Fruit fly (Drosophila melanogaster): ENCODE measurements around the gene CG2260.
A peak's percentile ranks its signal among the peaks of the same experiment; 100 is the strongest.

CG2260 gene

dm6 chrX:8135420-8135874 lies 14.5 kb upstream of the CG2260 start, which contains the start of the genes cyr and CG2120:
cyr (minus strand) TSS chrX:8135713.
CG2120 (plus strand) TSS chrX:8135824.
- no peak for TF ChIP-seq pad (GFP tag; optimal IDR thresholded peaks at IDR 0.05)
- TF ChIP-seq cnc (optimal IDR thresholded peaks at IDR 0.05): no peak
- TF ChIP-seq Hr96 (GFP tag; optimal IDR thresholded peaks at IDR 0.05): no peak
- no peak for TF ChIP-seq cic (GFP tag; optimal IDR thresholded peaks at IDR 0.05)
- no peak for TF ChIP-seq tj (GFP tag; optimal IDR thresholded peaks at IDR 0.05)
- no peak for TF ChIP-seq CG14711 (tag; optimal IDR thresholded peaks at IDR 0.05)
- no peak for TF ChIP-seq CG12768 (GFP tag; optimal IDR thresholded peaks at IDR 0.05)
- TF ChIP-seq CG7101 (tag; optimal IDR thresholded peaks at IDR 0.05): no peak
- TF ChIP-seq Clk (GFP tag; optimal IDR thresholded peaks at IDR 0.05): no peak
- TF ChIP-seq CG33017 (tag; optimal IDR thresholded peaks at IDR 0.05): no peak
- TF ChIP-seq CG7045 (GFP tag; optimal IDR thresholded peaks at IDR 0.05): no peak
- TF ChIP-seq Crg-1 (GFP tag; optimal IDR thresholded peaks at IDR 0.05): no peak
- no peak for TF ChIP-seq kay (GFP tag; ENCODE audit: borderline replicate concordance)
- TF ChIP-seq Mnt (GFP tag; optimal IDR thresholded peaks at IDR 0.05): no peak
- no peak for TF ChIP-seq toe (GFP tag; optimal IDR thresholded peaks at IDR 0.05)
- TF ChIP-seq CG5204 (GFP tag; optimal IDR thresholded peaks at IDR 0.05): no peak
- TF ChIP-seq CG1620 (GFP tag; optimal IDR thresholded peaks at IDR 0.05): no peak
- no peak for TF ChIP-seq bab1 (GFP tag; optimal IDR thresholded peaks at IDR 0.05)
- no peak for TF ChIP-seq ovo (GFP tag; optimal IDR thresholded peaks at IDR 0.05)
- TF ChIP-seq CG11617 (GFP tag; optimal IDR thresholded peaks at IDR 0.05): no peak

dm6 chrX:8131693-8132313 lies 10.9 kb upstream of the CG2260 start, which contains the start of gene CG10958:
CG10958 (plus strand) TSS chrX:8132285.
- peak; percentile 82 for TF ChIP-seq bab1 (GFP tag; optimal IDR thresholded peaks at IDR 0.05)
- TF ChIP-seq ovo (GFP tag; optimal IDR thresholded peaks at IDR 0.05): peak; percentile 42
- TF ChIP-seq CG1620 (GFP tag; optimal IDR thresholded peaks at IDR 0.05): peak; percentile 59
- no peak for TF ChIP-seq cnc (optimal IDR thresholded peaks at IDR 0.05)
- no peak for TF ChIP-seq Clk (GFP tag; optimal IDR thresholded peaks at IDR 0.05)
- TF ChIP-seq Hr96 (GFP tag; optimal IDR thresholded peaks at IDR 0.05): no peak
- peak; percentile 50 for TF ChIP-seq pad (GFP tag; optimal IDR thresholded peaks at IDR 0.05)
- TF ChIP-seq CG14711 (tag; optimal IDR thresholded peaks at IDR 0.05): peak; percentile 80
- TF ChIP-seq Mnt (GFP tag; optimal IDR thresholded peaks at IDR 0.05): peak; percentile 77
- TF ChIP-seq CG5204 (GFP tag; optimal IDR thresholded peaks at IDR 0.05): no peak
- peak; percentile 45 for TF ChIP-seq CG33017 (tag; optimal IDR thresholded peaks at IDR 0.05)
- TF ChIP-seq CG7101 (tag; optimal IDR thresholded peaks at IDR 0.05): peak; percentile 82
- no peak for TF ChIP-seq kay (GFP tag; ENCODE audit: borderline replicate concordance)
- peak; percentile 62 for TF ChIP-seq Crg-1 (GFP tag; optimal IDR thresholded peaks at IDR 0.05)
- no peak for TF ChIP-seq CG7045 (GFP tag; optimal IDR thresholded peaks at IDR 0.05)
- TF ChIP-seq toe (GFP tag; optimal IDR thresholded peaks at IDR 0.05): peak; percentile 18
- peak; percentile 83 for TF ChIP-seq tj (GFP tag; optimal IDR thresholded peaks at IDR 0.05)
- peak; percentile 40 for TF ChIP-seq CG12768 (GFP tag; optimal IDR thresholded peaks at IDR 0.05)
- peak; percentile 74 for TF ChIP-seq CG11617 (GFP tag; optimal IDR thresholded peaks at IDR 0.05)

dm6 chrX:8129204-8129997 lies 8.5 kb upstream of the CG2260 start, which contains the start of gene CG2116:
CG2116 (plus strand) TSS chrX:8129812.
- TF ChIP-seq Crg-1 (GFP tag; optimal IDR thresholded peaks at IDR 0.05) (no peak), CG14711 (tag; optimal IDR thresholded peaks at IDR 0.05) (no peak), cic (GFP tag; optimal IDR thresholded peaks at IDR 0.05) (no peak), Mnt (GFP tag; optimal IDR thresholded peaks at IDR 0.05) (peak; percentile 47), tj (GFP tag; optimal IDR thresholded peaks at IDR 0.05) (no peak), toe (GFP tag; optimal IDR thresholded peaks at IDR 0.05) (peak; percentile 8), CG7101 (tag; optimal IDR thresholded peaks at IDR 0.05) (peak; percentile 7), pad (GFP tag; optimal IDR thresholded peaks at IDR 0.05) (peak; percentile 25), CG1620 (GFP tag; optimal IDR thresholded peaks at IDR 0.05) (peak; percentile 24), bab1 (GFP tag; optimal IDR thresholded peaks at IDR 0.05) (peak; percentile 14), cnc (optimal IDR thresholded peaks at IDR 0.05) (no peak)

dm6 chrX:8128133-8128532 lies 7.2 kb upstream of the CG2260 start:
- TF ChIP-seq CG11617 (GFP tag; optimal IDR thresholded peaks at IDR 0.05): no peak
- no peak for TF ChIP-seq cnc (optimal IDR thresholded peaks at IDR 0.05)
- no peak for TF ChIP-seq CG12768 (GFP tag; optimal IDR thresholded peaks at IDR 0.05)
- no peak for TF ChIP-seq CG5204 (GFP tag; optimal IDR thresholded peaks at IDR 0.05)
- no peak for TF ChIP-seq bab1 (GFP tag; optimal IDR thresholded peaks at IDR 0.05)
- no peak for TF ChIP-seq CG7101 (tag; optimal IDR thresholded peaks at IDR 0.05)
- TF ChIP-seq cic (GFP tag; optimal IDR thresholded peaks at IDR 0.05): no peak
- no peak for TF ChIP-seq Hr96 (GFP tag; optimal IDR thresholded peaks at IDR 0.05)
- no peak for TF ChIP-seq tj (GFP tag; optimal IDR thresholded peaks at IDR 0.05)
- no peak for TF ChIP-seq ovo (GFP tag; optimal IDR thresholded peaks at IDR 0.05)
- no peak for TF ChIP-seq toe (GFP tag; optimal IDR thresholded peaks at IDR 0.05)
- TF ChIP-seq Clk (GFP tag; optimal IDR thresholded peaks at IDR 0.05): no peak
- TF ChIP-seq CG14711 (tag; optimal IDR thresholded peaks at IDR 0.05): no peak

- TF ChIP-seq CG11617 (GFP tag; optimal IDR thresholded peaks at IDR 0.05) (no peak), cic (GFP tag; optimal IDR thresholded peaks at IDR 0.05) (no peak), ovo (GFP tag; optimal IDR thresholded peaks at IDR 0.05) (no peak), Crg-1 (GFP tag; optimal IDR thresholded peaks at IDR 0.05) (no peak), CG14711 (tag; optimal IDR thresholded peaks at IDR 0.05) (no peak), cnc (optimal IDR thresholded peaks at IDR 0.05) (no peak), kay (GFP tag; ENCODE audit: borderline replicate concordance) (no peak), Clk (GFP tag; optimal IDR thresholded peaks at IDR 0.05) (no peak), Hr96 (GFP tag; optimal IDR thresholded peaks at IDR 0.05) (no peak), CG7045 (GFP tag; optimal IDR thresholded peaks at IDR 0.05) (no peak)
Measured at dm6 chrX:8126149-8126548, 5.2 kb upstream of the CG2260 start.
